Worm (Caenorhabditis elegans) whole organism, L4 larva: ENCODE measurements around the gene sre-41.

Experiments
- R02D3.7 ChIP-seq: fragments of 150-350 bp; sonication (generic microtip); optimal IDR thresholded peaks from 3 replicates; lab custom pipeline; 2014; ENCODE audit warnings: missing biosample characterization, missing genetic modification characterization
- ZK546.5 ChIP-seq, 2 experiments: sonication (generic microtip); optimal IDR thresholded peaks; 2 replicates each; lab custom pipeline; 2017; ENCODE audit warnings: missing biosample characterization in 2 of 2, missing genetic modification characterization in 2 of 2
- ceh-20 ChIP-seq: fragments of 200-800 bp; sonication (Bioruptor generic); IDR thresholded peaks from 2 replicates; pipeline ENCODE4 v1.3.6; 2022; ENCODE audit warnings: missing genetic modification reagents, missing genetic modification characterization, missing compliant biosample characterization
- egl-27 ChIP-seq: sonication (generic microtip); optimal IDR thresholded peaks from 3 replicates; lab custom pipeline; 2017; ENCODE audit warnings: missing biosample characterization, missing genetic modification reagents, missing genetic modification characterization
- lin-13 ChIP-seq: fragments of 150-350 bp; optimal IDR thresholded peaks from 2 replicates; lab custom pipeline; 2014; ENCODE audit warnings: missing biosample characterization, missing genetic modification reagents, missing genetic modification characterization
- nhr-42 ChIP-seq: fragments of 200-800 bp; sonication (Bioruptor generic); IDR thresholded peaks from 2 replicates; pipeline ENCODE4 v1.3.6; 2022; ENCODE audit warnings: missing genetic modification characterization, missing compliant biosample characterization
- nhr-48 ChIP-seq: sonication (generic microtip); optimal IDR thresholded peaks from 2 replicates; lab custom pipeline; 2016; ENCODE audit warnings: mild to moderate bottlenecking, missing genetic modification characterization, missing compliant biosample characterization
- pha-4 ChIP-seq, 2 experiments: fragments of 150-350 bp in 1 of 2; fragments of 200-800 bp in 1 of 2; sonication (Bioruptor generic) in 1 of 2; IDR thresholded peaks in 1 of 2; optimal IDR thresholded peaks in 1 of 2; 2 replicates each; pipeline versions ENCODE4 v1.3.6 to Lab custom; 2014 to 2022; ENCODE audit warnings: missing genetic modification characterization in 2 of 2, missing genetic modification reagents in 2 of 2, missing biosample characterization in 1 of 2, missing compliant biosample characterization in 1 of 2
- pqm-1 ChIP-seq: sonication (generic microtip); optimal IDR thresholded peaks from 2 replicates; lab custom pipeline; 2017; ENCODE audit warnings: missing biosample characterization, missing genetic modification characterization
- spr-1 ChIP-seq: sonication (generic microtip); optimal IDR thresholded peaks from 2 replicates; lab custom pipeline; 2016; ENCODE audit warnings: mild to moderate bottlenecking, missing genetic modification characterization, missing compliant biosample characterization
- unc-39 ChIP-seq: sonication (generic microtip); optimal IDR thresholded peaks from 2 replicates; lab custom pipeline; 2017; ENCODE audit warnings: missing biosample characterization, missing genetic modification characterization
- unc-62 ChIP-seq, 3 experiments: fragments of 150-350 bp in 1 of 3; sonication (generic microtip); optimal IDR thresholded peaks in 2 of 3; peaks in 1 of 3; 1 replicate in 1 of 3; 2 replicates in 2 of 3; lab custom pipeline; 2014 to 2017; ENCODE audit warnings: missing biosample characterization in 3 of 3, missing genetic modification characterization in 3 of 3, missing genetic modification reagents in 3 of 3, missing genotype in 1 of 3
- zag-1 ChIP-seq: fragments of 150-350 bp; optimal IDR thresholded peaks from 2 replicates; lab custom pipeline; 2014; ENCODE audit warnings: missing biosample characterization, missing genetic modification characterization
- zfp-2 ChIP-seq: sonication (generic microtip); optimal IDR thresholded peaks from 2 replicates; lab custom pipeline; 2016; ENCODE audit warnings: mild to moderate bottlenecking, missing genetic modification characterization, missing compliant biosample characterization

DNA sequence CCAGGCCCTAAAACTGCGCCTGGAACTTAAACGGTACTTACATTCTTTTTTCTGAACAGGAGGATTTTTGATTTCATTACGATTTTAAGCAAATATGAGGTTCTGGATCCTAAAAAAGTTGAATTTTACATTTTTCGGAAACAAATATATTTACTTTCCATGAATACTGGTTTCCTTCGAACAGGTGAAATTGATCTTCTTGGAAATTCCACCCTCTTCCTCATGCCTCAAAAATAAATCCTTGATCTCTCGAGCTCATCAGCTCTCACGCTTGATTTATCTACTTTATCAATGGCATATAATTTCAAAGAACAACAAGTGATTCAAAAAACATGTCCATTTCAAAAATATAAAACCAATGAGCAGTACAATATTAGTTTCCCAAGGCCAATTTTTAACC is 593 bp upstream of the sre-41 start:
- TF ChIP-seq pqm-1 (tag; lab: Kevin White, UChicago) = no peak
- TF ChIP-seq unc-62 (GFP tag; optimal IDR thresholded peaks at IDR 0.05 in 1 of 2; lab: Kevin White, UChicago) = no peak
- no peak for TF ChIP-seq unc-62 (tag; optimal IDR thresholded peaks at IDR 0.05; lab: Kevin White, UChicago)
- TF ChIP-seq R02D3.7 (tag; lab: Kevin White, UChicago) = no peak
- TF ChIP-seq unc-39 (tag; lab: Kevin White, UChicago) = no peak
- TF ChIP-seq egl-27 = no peak
- TF ChIP-seq lin-13 (GFP tag; lab: Kevin White, UChicago) = no peak
- no peak for TF ChIP-seq nhr-48
- no peak for TF ChIP-seq ZK546.5 (tag; optimal IDR thresholded peaks at IDR 0.05; lab: Kevin White, UChicago)
- no peak for TF ChIP-seq spr-1 (tag; lab: Kevin White, UChicago)
- no peak for TF ChIP-seq zfp-2 (tag; lab: Kevin White, UChicago)
- TF ChIP-seq nhr-42 (GFP tag; lab: Robert Waterston, UW) = no peak
- TF ChIP-seq zag-1 (tag; lab: Kevin White, UChicago) = no peak
- no peak for TF ChIP-seq ceh-20 (GFP tag; lab: Robert Waterston, UW)
- TF ChIP-seq pha-4 (GFP tag; IDR thresholded peaks at IDR 0.05; lab: Robert Waterston, UW) = no peak
- TF ChIP-seq pha-4 (tag; optimal IDR thresholded peaks at IDR 0.05; lab: Kevin White, UChicago) = no peak
